Worm (Caenorhabditis elegans): Measurements from ENCODE around the gene srsx-9.

srsx-9 gene

DNA sequence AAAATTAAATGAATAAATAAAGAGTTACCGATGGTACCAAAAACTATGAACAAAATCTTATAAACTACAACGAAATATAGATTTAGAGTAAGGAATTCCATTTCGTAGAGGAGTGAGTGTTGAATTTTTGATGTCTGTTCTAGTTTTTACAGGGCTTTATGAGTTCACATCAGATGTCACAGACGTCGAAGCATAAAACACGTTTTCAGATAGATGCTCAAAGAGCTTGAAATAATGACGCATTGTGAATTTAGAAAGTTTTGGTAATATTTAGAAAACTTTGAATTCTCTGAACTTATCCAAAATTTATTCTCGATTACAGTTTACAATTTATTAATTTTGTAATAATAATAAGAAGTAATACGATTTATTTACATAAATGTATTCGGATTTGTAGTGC is at the start of gene srsx-9:
Gene srsx-9 (minus strand): TSS at position 101 of the 400 bp plus-strand sequence.
- TF ChIP-seq dao-5 (tag; optimal IDR thresholded peaks at IDR 0.05): no peak
- no peak for TF ChIP-seq him-1 (tag; optimal IDR thresholded peaks at IDR 0.05)
- TF ChIP-seq W03F9.2 (tag; optimal IDR thresholded peaks at IDR 0.05): no peak

DNA sequence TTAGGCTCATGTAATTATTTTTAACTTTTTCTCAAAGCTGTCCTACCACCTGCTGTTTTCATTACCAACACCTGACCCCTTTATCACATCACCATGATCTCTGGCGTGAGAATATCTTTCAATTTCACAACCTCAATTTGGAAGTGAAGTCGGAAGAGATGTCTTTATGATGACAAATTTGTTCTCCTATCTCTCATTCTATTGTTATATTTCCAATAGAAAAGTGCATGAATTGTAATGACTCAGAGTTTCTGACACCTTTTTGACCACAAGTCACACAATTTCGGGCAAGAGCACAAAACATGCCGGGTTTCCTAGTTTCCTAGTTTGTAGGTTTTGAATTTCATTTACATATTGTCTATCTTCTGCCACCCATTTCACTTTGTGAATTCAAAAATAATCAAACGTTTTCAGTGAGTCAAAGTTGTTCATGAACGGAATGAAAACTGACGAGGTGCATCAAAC is 46.0 kb upstream of the srsx-9 start, which contains the start of gene srr-4:
Gene srr-4 (plus strand): TSS at position 415 of the 465 bp plus-strand sequence.
- TF ChIP-seq W03F9.2 (tag; optimal IDR thresholded peaks at IDR 0.05): no peak

DNA sequence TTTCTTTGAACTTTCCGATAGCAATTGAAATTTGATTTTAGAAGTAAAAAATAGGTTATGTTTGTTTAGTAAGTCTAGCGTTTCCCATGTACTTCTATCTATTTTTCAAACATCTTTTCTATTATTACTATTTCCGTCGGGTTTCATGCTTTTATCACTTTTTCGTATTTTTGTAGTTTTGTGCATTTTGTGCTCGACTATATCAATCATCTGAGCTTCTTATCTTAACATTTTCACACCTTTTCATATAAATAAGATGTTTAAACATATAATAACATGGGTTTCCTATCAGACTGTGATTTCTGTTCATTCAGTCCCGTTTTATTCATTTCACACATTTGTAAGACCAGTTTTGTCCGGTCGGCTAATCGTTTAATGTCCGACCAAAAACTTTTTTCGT is 45.2 kb upstream of the srsx-9 start:
- TF ChIP-seq him-1 (tag; optimal IDR thresholded peaks at IDR 0.05): no peak
- no peak for TF ChIP-seq dao-5 (tag; optimal IDR thresholded peaks at IDR 0.05)
- TF ChIP-seq W03F9.2 (tag; optimal IDR thresholded peaks at IDR 0.05): no peak

DNA sequence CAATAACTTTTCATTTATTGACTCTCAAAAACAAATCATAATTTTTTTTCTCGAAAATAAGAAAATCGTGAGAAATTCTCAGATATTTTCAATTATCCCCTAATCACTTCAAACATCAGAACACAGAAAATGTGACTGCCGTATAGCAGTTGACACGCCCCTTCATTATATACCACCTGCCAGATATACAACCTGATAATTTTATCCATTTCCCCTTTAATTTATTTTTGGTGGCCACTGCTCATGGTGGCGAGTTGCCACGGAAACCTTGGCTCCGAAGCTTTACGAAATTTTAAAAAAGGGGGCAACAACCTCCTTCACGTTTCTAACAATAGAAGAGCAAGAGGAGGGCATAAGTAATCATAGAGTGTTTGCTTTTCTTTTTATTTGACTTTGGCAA is 43.9 kb upstream of the srsx-9 start:
- TF ChIP-seq dao-5 (tag; optimal IDR thresholded peaks at IDR 0.05) (no peak), W03F9.2 (tag; optimal IDR thresholded peaks at IDR 0.05) (no peak), him-1 (tag; optimal IDR thresholded peaks at IDR 0.05) (no peak)

DNA sequence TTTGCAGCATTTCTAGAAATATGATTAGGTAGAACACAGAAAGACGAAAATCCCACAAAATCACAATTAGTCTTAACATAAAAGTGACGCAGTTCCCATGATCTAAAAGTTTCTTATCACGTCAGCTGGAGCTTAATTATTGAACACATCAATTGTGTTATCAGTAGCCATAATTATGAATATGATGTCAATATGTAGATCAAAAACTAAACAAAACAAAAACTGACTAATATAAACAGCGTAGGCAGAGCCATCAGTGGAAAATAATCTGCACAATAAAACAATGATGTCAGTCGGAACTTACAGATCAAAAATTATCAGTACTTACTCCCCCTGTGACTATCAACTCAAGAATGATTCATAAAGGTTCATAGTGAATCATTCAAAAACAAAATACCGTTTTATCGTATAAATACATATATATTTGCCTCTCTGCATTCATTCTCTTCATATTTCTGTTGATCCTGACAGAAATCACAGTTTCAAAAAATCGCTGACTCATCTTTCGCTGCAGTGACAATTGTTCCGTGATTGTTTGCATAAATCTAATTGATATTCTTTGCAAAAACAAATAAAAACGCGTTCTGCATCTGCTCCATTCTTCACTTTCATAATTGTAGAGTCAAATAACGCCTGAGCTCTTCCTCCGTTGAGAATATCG is 39.5 kb upstream of the srsx-9 start, which contains the start of gene srr-6:
Gene srr-6 (plus strand): TSS at position 611 of the 661 bp plus-strand sequence.
- TF ChIP-seq W03F9.2 (tag; optimal IDR thresholded peaks at IDR 0.05): no peak
- no peak for TF ChIP-seq dao-5 (tag; optimal IDR thresholded peaks at IDR 0.05)
- TF ChIP-seq him-1 (tag; optimal IDR thresholded peaks at IDR 0.05): no peak

DNA sequence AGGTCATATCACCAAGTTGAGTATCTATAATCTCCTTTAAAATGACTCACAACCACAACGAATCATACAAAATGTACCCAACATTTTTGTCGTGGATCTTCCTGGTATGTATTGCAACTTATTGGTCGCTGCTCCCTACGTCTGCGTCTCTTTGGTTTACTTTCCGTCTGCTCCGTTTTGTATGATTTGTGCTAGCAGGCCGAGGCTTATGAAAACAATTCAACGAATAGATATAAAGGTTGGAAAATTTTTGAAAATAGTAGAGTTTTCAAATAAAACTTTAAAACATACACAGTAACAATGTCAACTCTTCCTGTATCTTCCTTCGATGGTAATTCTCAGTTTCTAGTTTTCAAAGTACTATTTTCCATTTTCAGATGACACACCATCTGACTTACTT is 28.5 kb upstream of the srsx-9 start, which contains the start of gene srr-8:
Gene srr-8 (plus strand): TSS at position 301 of the 400 bp plus-strand sequence.
- TF ChIP-seq W03F9.2 (tag; optimal IDR thresholded peaks at IDR 0.05) (no peak), dao-5 (tag; optimal IDR thresholded peaks at IDR 0.05) (no peak), him-1 (tag; optimal IDR thresholded peaks at IDR 0.05) (no peak)

DNA sequence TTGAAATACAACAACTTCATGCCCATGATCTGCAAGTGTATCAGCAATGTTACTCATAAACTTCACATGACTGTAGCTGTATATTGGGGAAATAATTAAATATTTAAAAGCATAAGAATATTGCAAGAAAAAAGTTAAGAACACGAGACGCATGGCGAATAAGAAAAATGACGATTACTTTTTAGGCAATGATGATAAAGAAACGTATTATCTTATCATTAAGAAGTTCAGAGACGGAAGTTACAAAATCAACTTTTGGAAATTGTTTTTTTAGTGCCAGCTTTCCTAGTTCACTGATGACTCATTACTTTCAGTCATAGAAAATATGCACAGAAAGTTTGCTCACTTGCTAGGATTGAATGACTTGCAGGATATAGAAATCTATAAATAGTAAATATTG is 27.6 kb upstream of the srsx-9 start, which contains the start of gene ugt-7:
Gene ugt-7 (minus strand): TSS at position 161 of the 400 bp plus-strand sequence.
- TF ChIP-seq dao-5 (tag; optimal IDR thresholded peaks at IDR 0.05) (no peak), him-1 (tag; optimal IDR thresholded peaks at IDR 0.05) (no peak), W03F9.2 (tag; optimal IDR thresholded peaks at IDR 0.05) (no peak)

DNA sequence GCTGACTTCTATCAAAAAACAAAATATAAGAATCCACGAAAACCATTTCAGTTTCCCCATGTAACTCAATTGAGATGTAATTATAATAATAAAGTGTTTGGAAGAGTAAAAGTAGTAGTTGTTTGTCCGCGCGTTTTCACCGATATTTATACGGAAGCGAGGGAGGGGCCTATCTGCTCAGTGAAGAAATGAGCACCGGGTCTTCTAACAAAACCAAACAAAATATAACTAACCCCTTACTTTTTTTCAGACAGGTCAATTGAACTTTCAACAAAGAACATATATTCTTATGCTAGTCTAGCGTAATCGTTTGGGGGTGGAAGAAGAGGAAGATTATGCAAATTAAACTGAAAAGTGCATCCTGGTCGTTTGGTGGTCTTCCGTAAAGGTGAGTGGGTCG is 22.3 kb upstream of the srsx-9 start, which contains the start of gene ncx-9:
Gene ncx-9 (minus strand): TSS at position 101 of the 400 bp plus-strand sequence.
- TF ChIP-seq him-1 (tag; optimal IDR thresholded peaks at IDR 0.05): no peak
- TF ChIP-seq W03F9.2 (tag; optimal IDR thresholded peaks at IDR 0.05): no peak
- no peak for TF ChIP-seq dao-5 (tag; optimal IDR thresholded peaks at IDR 0.05)

DNA sequence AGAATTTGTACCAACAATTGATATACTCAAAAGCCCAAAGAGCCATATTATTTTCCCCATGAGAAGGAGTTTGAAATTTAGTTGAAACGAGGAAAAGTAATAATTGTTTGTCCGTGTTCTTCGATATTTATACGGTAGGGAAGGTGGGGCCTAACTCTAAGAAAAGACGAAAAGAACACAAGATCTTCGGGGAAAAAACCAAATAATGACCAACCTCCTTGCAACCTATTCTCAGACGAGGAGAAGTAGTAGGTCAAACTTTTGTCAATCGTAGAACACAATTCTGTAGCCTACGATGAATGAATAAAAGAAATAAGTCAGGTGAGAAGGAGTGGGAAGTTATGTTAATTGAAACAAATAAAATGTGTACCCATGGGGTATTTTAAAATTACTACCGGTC is 14.3 kb upstream of the srsx-9 start, which contains the start of gene ncx-8:
Gene ncx-8 (minus strand): TSS at position 101 of the 400 bp plus-strand sequence.
- TF ChIP-seq dao-5 (tag; optimal IDR thresholded peaks at IDR 0.05) (no peak), W03F9.2 (tag; optimal IDR thresholded peaks at IDR 0.05) (no peak), him-1 (tag; optimal IDR thresholded peaks at IDR 0.05) (no peak)

DNA sequence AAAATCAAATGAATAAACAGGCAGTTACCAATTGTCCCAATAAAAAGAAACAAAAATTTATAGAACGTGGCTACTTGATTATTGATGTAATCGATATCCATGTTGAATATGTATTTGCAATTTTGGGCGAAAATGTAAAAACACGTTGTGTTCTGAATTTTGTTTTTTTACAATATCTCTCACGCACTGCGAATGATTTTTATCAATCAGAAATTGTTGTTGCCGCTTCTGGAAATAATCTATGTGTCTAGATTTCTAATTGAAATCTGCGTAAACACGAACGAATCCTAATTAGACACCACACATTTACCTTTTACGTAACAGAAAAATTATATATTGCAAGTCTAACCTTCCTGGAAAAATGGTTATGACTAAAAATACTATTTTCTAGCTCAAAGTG is 10.2 kb upstream of the srsx-9 start, which contains the start of gene srsx-13:
Gene srsx-13 (minus strand): TSS at position 101 of the 400 bp plus-strand sequence.
- TF ChIP-seq him-1 (tag; optimal IDR thresholded peaks at IDR 0.05) (no peak), W03F9.2 (tag; optimal IDR thresholded peaks at IDR 0.05) (no peak), dao-5 (tag; optimal IDR thresholded peaks at IDR 0.05) (no peak)

DNA sequence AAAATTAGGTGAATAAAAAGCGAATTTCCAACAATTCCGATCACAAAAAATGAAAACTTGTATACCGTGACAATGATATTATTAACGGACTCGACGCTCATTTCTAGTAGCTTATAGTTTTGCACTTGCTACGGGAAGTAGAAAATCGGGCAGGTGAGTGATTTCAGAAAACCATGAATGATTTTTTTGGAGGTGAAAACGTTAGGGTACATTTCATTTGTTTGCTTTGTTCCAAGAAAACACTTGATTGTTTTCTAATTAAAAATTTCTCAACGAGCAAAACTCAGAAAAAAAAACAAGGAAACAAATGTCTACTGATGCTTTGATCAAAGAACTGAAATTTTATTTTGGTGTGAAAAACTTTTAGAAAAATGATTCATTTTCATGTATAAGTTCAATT is 8.0 kb upstream of the srsx-9 start, which contains the start of gene srsx-12:
Gene srsx-12 (minus strand): TSS at position 101 of the 400 bp plus-strand sequence.
- TF ChIP-seq him-1 (tag; optimal IDR thresholded peaks at IDR 0.05) (no peak), dao-5 (tag; optimal IDR thresholded peaks at IDR 0.05) (no peak), W03F9.2 (tag; optimal IDR thresholded peaks at IDR 0.05) (no peak)

DNA sequence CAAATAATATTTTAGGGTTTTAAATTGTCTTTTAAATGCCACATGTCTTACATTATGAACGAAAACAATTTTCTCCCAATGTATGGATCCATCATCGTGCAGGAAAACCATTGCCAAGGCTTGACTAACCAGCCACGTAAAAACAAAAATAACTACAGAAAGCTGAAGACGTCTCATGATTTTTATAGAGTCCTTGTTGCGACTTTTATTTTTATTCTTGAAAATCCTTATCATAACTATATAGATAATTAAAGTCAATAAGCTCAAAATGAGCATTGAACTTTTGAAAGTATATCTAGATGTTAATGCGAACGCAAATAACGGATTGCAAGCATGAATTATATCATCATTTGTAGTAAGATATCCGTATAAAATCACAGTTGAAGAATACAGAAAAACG is 7.3 kb upstream of the srsx-9 start:
- TF ChIP-seq him-1 (tag; optimal IDR thresholded peaks at IDR 0.05) (no peak), W03F9.2 (tag; optimal IDR thresholded peaks at IDR 0.05) (no peak), dao-5 (tag; optimal IDR thresholded peaks at IDR 0.05) (no peak)

DNA sequence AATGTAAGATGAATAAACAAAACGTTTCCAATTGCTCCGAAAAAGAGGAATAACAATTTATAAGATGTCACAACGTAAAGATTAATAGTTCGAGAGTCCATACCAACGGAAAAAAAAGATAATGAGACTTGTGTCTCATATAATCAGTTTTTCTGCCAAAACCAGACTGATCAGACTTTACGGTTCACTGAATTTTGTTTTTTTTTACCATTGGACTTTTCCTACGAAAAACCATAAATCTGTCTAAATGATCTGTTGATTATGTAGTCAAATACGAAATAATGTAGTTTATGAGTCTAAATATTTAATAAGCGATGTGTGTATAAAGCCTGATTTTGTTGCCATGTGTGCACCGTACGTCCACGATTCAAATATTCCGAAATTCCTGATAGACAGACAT is 6.2 kb upstream of the srsx-9 start, which contains the start of gene srsx-11:
Gene srsx-11 (minus strand): TSS at position 101 of the 400 bp plus-strand sequence.
- TF ChIP-seq dao-5 (tag; optimal IDR thresholded peaks at IDR 0.05) (no peak), W03F9.2 (tag; optimal IDR thresholded peaks at IDR 0.05) (no peak), him-1 (tag; optimal IDR thresholded peaks at IDR 0.05) (no peak)

DNA sequence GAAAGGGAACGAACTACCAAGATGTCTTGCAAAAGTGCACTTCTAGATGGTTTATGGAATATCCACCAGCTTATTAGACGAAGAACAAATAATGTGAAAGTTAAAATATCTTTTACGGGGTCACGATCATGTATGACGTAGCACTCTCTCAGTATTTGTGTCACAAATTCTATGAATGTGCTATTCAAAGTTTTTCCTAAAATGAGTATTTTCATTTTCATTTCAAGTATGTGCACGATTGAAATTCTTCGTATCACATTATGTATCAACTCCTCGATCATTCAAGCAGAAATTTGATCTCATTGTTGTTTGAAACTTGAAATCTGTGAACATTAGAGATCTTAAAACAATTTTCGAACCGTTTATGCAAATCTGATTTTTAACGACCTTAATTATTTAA is 4.7 kb upstream of the srsx-9 start:
- no peak for TF ChIP-seq W03F9.2 (tag; optimal IDR thresholded peaks at IDR 0.05)
- no peak for TF ChIP-seq him-1 (tag; optimal IDR thresholded peaks at IDR 0.05)
- no peak for TF ChIP-seq dao-5 (tag; optimal IDR thresholded peaks at IDR 0.05)

All from whole organism, L4/young adult.